Fruit fly (Drosophila melanogaster): ENCODE measurements around the gene Gr68a.

DNA sequence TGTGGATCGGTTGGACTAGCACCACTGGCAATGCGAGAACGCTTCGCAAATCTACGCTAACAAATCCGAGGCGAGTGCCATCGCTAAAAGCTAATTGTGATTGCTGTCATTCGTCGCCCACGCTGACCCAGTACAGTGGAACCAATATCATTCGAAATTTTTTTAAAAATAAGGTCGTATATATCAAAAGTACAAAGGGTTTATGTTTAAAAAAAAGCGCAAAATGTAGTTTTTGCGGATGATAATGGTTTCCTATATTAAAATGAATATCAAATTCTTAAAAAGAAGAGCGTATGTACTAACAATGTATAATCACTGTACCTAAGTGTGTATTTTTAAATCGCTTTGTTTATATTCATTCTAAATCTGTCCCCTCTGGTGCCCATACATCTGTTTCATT is 34.2 kb downstream of the Gr68a start:
- no peak for TF ChIP-seq Crg-1 (GFP tag; optimal IDR thresholded peaks at IDR 0.05)
- TF ChIP-seq CG7101 (tag; optimal IDR thresholded peaks at IDR 0.05): peak; percentile 33
- no peak for TF ChIP-seq bab1 (GFP tag; optimal IDR thresholded peaks at IDR 0.05)
- TF ChIP-seq Mnt (GFP tag; optimal IDR thresholded peaks at IDR 0.05): no peak
- no peak for TF ChIP-seq tj (GFP tag; optimal IDR thresholded peaks at IDR 0.05)
- no peak for TF ChIP-seq CG11617 (GFP tag; optimal IDR thresholded peaks at IDR 0.05)
- no peak for TF ChIP-seq Hr96 (GFP tag; optimal IDR thresholded peaks at IDR 0.05)
- TF ChIP-seq ovo (GFP tag; optimal IDR thresholded peaks at IDR 0.05): no peak
- no peak for TF ChIP-seq kay (GFP tag; ENCODE audit: borderline replicate concordance)
- TF ChIP-seq CG5204 (GFP tag; optimal IDR thresholded peaks at IDR 0.05): no peak

All from whole organism, adult.